Fruit fly (Drosophila melanogaster): ENCODE results near the gene glec.

The glec gene

dm6 chr3R:21848271-21848670 is 7.8 kb downstream of the glec start:
- TF ChIP-seq lola (GFP tag; optimal IDR thresholded peaks at IDR 0.05) (no peak), CG16779 (GFP tag; IDR thresholded peaks at IDR 0.05) (0 out of 2 replicates have a peak, but pooled peaks have one; percentile 14), sens (GFP tag) (peak; percentile 50)

dm6 chr3R:21847438-21847837 is 8.6 kb downstream of the glec start:
- no peak for TF ChIP-seq CG5245 (GFP tag; optimal IDR thresholded peaks at IDR 0.05)
- TF ChIP-seq ase (GFP tag; IDR thresholded peaks at IDR 0.05), result no peak
- no peak for TF ChIP-seq Dek (tag; optimal IDR thresholded peaks at IDR 0.05)
- 0 out of 3 replicates have a peak, but pooled peaks have one; percentile 58 for TF ChIP-seq CG2199 (GFP tag; IDR thresholded peaks at IDR 0.05)
- TF ChIP-seq Rfx (GFP tag; IDR thresholded peaks at IDR 0.05), result 0 out of 2 replicates have a peak, but pooled peaks have one; percentile 10
- no peak for TF ChIP-seq Ptx1 (GFP tag; IDR thresholded peaks at IDR 0.05)
- no peak for TF ChIP-seq Blimp-1 (GFP tag; optimal IDR thresholded peaks at IDR 0.05)
- no peak for TF ChIP-seq CG11247 (GFP tag; IDR thresholded peaks at IDR 0.05)
- no peak for TF ChIP-seq Mes4 (GFP tag; optimal IDR thresholded peaks at IDR 0.05)
- TF ChIP-seq pros (GFP tag; optimal IDR thresholded peaks at IDR 0.05), result peak; percentile 4
- no peak for TF ChIP-seq CG14860 (GFP tag; IDR thresholded peaks at IDR 0.05; ENCODE audit: partially characterized antibody)
- no peak for TF ChIP-seq BtbVII (GFP tag; optimal IDR thresholded peaks at IDR 0.05)
- no peak for TF ChIP-seq Elba2 (GFP tag; optimal IDR thresholded peaks at IDR 0.05)
- no peak for TF ChIP-seq fd3F (GFP tag; optimal IDR thresholded peaks at IDR 0.05)
- no peak for TF ChIP-seq az2 (GFP tag; optimal IDR thresholded peaks at IDR 0.05)
- no peak for TF ChIP-seq CG9797 (GFP tag; optimal IDR thresholded peaks at IDR 0.05)
- no peak for TF ChIP-seq CG13123 (GFP tag; optimal IDR thresholded peaks at IDR 0.05)
- TF ChIP-seq row (GFP tag; IDR thresholded peaks at IDR 0.05), result no peak
- peak; percentile 36 for TF ChIP-seq grn (GFP tag; optimal IDR thresholded peaks at IDR 0.05)
- no peak for TF ChIP-seq CG17829 (tag; optimal IDR thresholded peaks at IDR 0.05)
- peak; percentile 29 for TF ChIP-seq sd (tag; optimal IDR thresholded peaks at IDR 0.05)
- peak; percentile 65; the same call in 1 of the 2 replicates for TF ChIP-seq crol (GFP tag; IDR thresholded peaks at IDR 0.05)
- peak; percentile 48; the same call in 1 of the 2 replicates for TF ChIP-seq CG32772 (GFP tag; IDR thresholded peaks at IDR 0.05)
- peak; percentile 55; the same call in 2 of the 3 replicates for TF ChIP-seq sr (GFP tag; IDR thresholded peaks at IDR 0.05)
- no peak for TF ChIP-seq CG11456 (GFP tag; IDR thresholded peaks at IDR 0.05)
- TF ChIP-seq Trl (optimal IDR thresholded peaks at IDR 0.05), result no peak
- no peak for TF ChIP-seq Trl (GFP tag; optimal IDR thresholded peaks at IDR 0.05)
- no peak for TF ChIP-seq CG9817 (tag; optimal IDR thresholded peaks at IDR 0.05)

- TF ChIP-seq lbe (GFP tag; optimal IDR thresholded peaks at IDR 0.05) (no peak), Ptx1 (GFP tag; IDR thresholded peaks at IDR 0.05) (no peak), trh (GFP tag; optimal IDR thresholded peaks at IDR 0.05) (no peak), sisA (GFP tag; IDR thresholded peaks at IDR 0.05) (no peak), danr (GFP tag; IDR thresholded peaks at IDR 0.05) (no peak), CG11456 (GFP tag; IDR thresholded peaks at IDR 0.05) (no peak), CG11560 (tag; IDR thresholded peaks at IDR 0.05) (no peak), CG31224 (GFP tag; IDR thresholded peaks at IDR 0.05) (no peak), Mad (GFP tag; optimal IDR thresholded peaks at IDR 0.05) (no peak), CG18011 (GFP tag; optimal IDR thresholded peaks at IDR 0.05) (no peak), Hr3 (GFP tag; optimal IDR thresholded peaks at IDR 0.05) (no peak), otp (GFP tag; IDR thresholded peaks at IDR 0.05) (no peak), Aef1 (GFP tag; IDR thresholded peaks at IDR 0.05) (no peak), D19A (tag; optimal IDR thresholded peaks at IDR 0.05) (no peak), Hmr (GFP tag; optimal IDR thresholded peaks at IDR 0.05) (no peak), CG1832 (GFP tag; optimal IDR thresholded peaks at IDR 0.05) (no peak), Ssrp (tag; optimal IDR thresholded peaks at IDR 0.05) (no peak), CG14860 (GFP tag; IDR thresholded peaks at IDR 0.05; ENCODE audit: partially characterized antibody) (no peak), onecut (GFP tag; IDR thresholded peaks at IDR 0.05) (no peak)
Observed at dm6 chr3R:21846559-21846958, 9.5 kb downstream of the glec start, which contains the start of gene Gr93d. Gr93d (minus strand) TSS chr3R:21846659.
